Worm (Caenorhabditis elegans): ENCODE data around the gene F53A9.9.
A peak's percentile ranks its signal among the peaks of the same experiment; 100 is the strongest.

Gene F53A9.9

DNA sequence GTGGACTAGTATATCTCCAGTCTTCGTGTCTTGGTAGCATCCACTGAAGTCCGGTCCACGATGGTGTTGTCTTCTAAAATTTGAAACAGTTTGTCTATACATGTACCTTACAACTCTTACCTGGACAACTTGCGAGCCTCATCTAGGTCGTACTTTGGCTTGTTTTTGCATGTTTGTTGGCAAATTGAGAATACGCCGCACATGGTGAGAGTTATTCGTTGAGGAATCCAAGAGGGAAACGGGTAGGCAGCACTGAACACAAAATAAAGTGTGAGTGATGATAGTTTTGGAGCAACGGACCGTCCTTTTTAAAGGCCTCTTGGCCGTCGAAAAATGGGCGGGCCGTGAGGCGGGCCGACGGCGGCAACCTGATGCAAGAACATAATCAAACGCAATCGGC, 30.1 kb upstream of the F53A9.9 start, which contains the start of gene asns-2:
asns-2 (minus strand) TSS at position 282 of the 400 bp plus-strand sequence.
- TF ChIP-seq mxl-3 (GFP tag; optimal IDR thresholded peaks at IDR 0.05) (no peak), F49E8.2 (tag; optimal IDR thresholded peaks at IDR 0.05; ENCODE audit: borderline replicate concordance) (no peak), unc-62 (GFP tag; optimal IDR thresholded peaks at IDR 0.05 in 1 of 2) (no peak), unc-62 (tag; optimal IDR thresholded peaks at IDR 0.05) (no peak), Y105C5A.15 (GFP tag; IDR thresholded peaks at IDR 0.05) (no peak), set-16 (GFP tag; IDR thresholded peaks at IDR 0.05) (peak; percentile 59), madf-5 (GFP tag; IDR thresholded peaks at IDR 0.05) (no peak), ama-1 (optimal IDR thresholded peaks at IDR 0.05) (peak; percentile 51), php-3 (GFP tag; IDR thresholded peaks at IDR 0.05) (peak; percentile 31; the same call in 1 of the 2 replicates), tra-1 (GFP tag; IDR thresholded peaks at IDR 0.05) (no peak)

DNA sequence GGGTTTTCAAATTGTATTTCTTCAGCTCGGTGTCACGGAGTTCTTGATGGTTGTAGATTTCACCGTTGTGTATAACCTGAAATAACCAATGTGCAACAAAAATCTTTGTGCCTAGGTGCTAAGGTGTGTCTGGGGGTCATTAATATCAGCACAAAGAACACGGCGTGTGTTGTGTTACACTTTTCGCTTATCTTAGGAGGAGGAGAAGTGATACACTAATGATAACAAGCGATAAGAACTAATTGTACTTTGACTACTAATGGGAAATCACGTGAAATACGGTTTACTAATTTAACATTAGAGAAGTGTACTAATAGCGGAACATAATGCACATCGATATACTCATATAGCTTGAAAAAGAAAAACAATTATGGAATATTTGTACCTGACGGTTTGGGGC, 29.7 kb upstream of the F53A9.9 start:
- TF ChIP-seq mdl-1 (tag; optimal IDR thresholded peaks at IDR 0.05) (peak in 1 of 2 experiments; percentile 71), hlh-11 (tag; optimal IDR thresholded peaks at IDR 0.05) (peak; percentile 80), T26A8.4 (GFP tag; IDR thresholded peaks at IDR 0.05) (no peak), nhr-111 (GFP tag; optimal IDR thresholded peaks at IDR 0.05) (no peak), ztf-11 (tag; optimal IDR thresholded peaks at IDR 0.05) (no peak), gei-8 (GFP tag; optimal IDR thresholded peaks at IDR 0.05) (peak; percentile 17), hmg-1.1 (GFP tag; IDR thresholded peaks at IDR 0.05) (no peak), jun-1 (tag; optimal IDR thresholded peaks at IDR 0.05) (no peak), mes-2 (tag; optimal IDR thresholded peaks at IDR 0.05; ENCODE audit: poor library complexity, severe bottlenecking) (peak; percentile 22), daf-19 (GFP tag; conservative IDR thresholded peaks at IDR 0.05) (no peak), tra-1 (GFP tag; IDR thresholded peaks at IDR 0.05) (peak; percentile 58), snpc-1.2 (GFP tag; IDR thresholded peaks at IDR 0.05) (no peak), lin-39 (tag; optimal IDR thresholded peaks at IDR 0.05) (no peak), nhr-42 (GFP tag; IDR thresholded peaks at IDR 0.05) (no peak), duxl-1 (tag; optimal IDR thresholded peaks at IDR 0.05; ENCODE audit: poor library complexity) (no peak), nhr-28 (tag; optimal IDR thresholded peaks at IDR 0.05) (peak; percentile 95), nhr-41 (GFP tag; IDR thresholded peaks at IDR 0.05) (no peak), mxl-3 (GFP tag; optimal IDR thresholded peaks at IDR 0.05) (peak; percentile 49), lin-29 (GFP tag; IDR thresholded peaks at IDR 0.05) (no peak), nhr-11 (tag; optimal IDR thresholded peaks at IDR 0.05) (no peak), nhr-102 (tag; optimal IDR thresholded peaks at IDR 0.05) (peak; percentile 37), lir-3 (tag; optimal IDR thresholded peaks at IDR 0.05) (no peak), lsy-2 (tag; optimal IDR thresholded peaks at IDR 0.05) (peak in 1 of 2 experiments; percentile 25), lin-13 (GFP tag; optimal IDR thresholded peaks at IDR 0.05) (no peak), zag-1 (tag; optimal IDR thresholded peaks at IDR 0.05) (no peak), D1046.2 (GFP tag; IDR thresholded peaks at IDR 0.05) (no peak), dve-1 (tag; optimal IDR thresholded peaks at IDR 0.05; ENCODE audit: insufficient read depth) (peak; percentile 77), ceh-20 (GFP tag; IDR thresholded peaks at IDR 0.05) (no peak), dmd-6 (GFP tag; IDR thresholded peaks at IDR 0.05) (peak; percentile 90), daf-16 (GFP tag; optimal IDR thresholded peaks at IDR 0.05) (no peak), daf-16 (tag; optimal IDR thresholded peaks at IDR 0.05) (peak; percentile 73), pqm-1 (tag; optimal IDR thresholded peaks at IDR 0.05) (peak; percentile 87), hlh-30 (tag; optimal IDR thresholded peaks at IDR 0.05; ENCODE audit: insufficient read depth) (peak; percentile 64), egl-27 (tag; optimal IDR thresholded peaks at IDR 0.05) (no peak), skn-1 (tag; optimal IDR thresholded peaks at IDR 0.05) (no peak), F26F4.8 (GFP tag; conservative IDR thresholded peaks at IDR 0.05) (no peak), ces-1 (GFP tag; optimal IDR thresholded peaks at IDR 0.05) (no peak), ceh-44 (GFP tag; IDR thresholded peaks at IDR 0.05) (no peak), attf-4 (tag; optimal IDR thresholded peaks at IDR 0.05) (no peak), daf-12 (tag; optimal IDR thresholded peaks at IDR 0.05) (no peak), T20F7.1 (GFP tag; optimal IDR thresholded peaks at IDR 0.05) (peak; percentile 31), snpc-4 (tag; optimal IDR thresholded peaks at IDR 0.05) (no peak), nhr-6 (tag; optimal IDR thresholded peaks at IDR 0.05) (peak; percentile 24)

All from whole organism, L4 larva.